Worm (Caenorhabditis elegans) whole organism, L4/young adult: ENCODE data around the gene C13A10.1.

ENCODE experiments used
- W03F9.2 ChIP-seq: fragments of 150-350 bp; optimal IDR thresholded peaks from 2 replicates; lab custom pipeline; 2014; ENCODE audit warnings: missing biosample characterization, missing genetic modification characterization
- dao-5 ChIP-seq: sonication (generic microtip); optimal IDR thresholded peaks from 2 replicates; lab custom pipeline; 2016; ENCODE audit warnings: missing genotype, missing genetic modification characterization, moderate library complexity, missing compliant biosample characterization
- him-1 ChIP-seq: sonication (generic microtip); optimal IDR thresholded peaks from 2 replicates; lab custom pipeline; 2016; ENCODE audit warnings: missing genotype, missing genetic modification reagents, missing genetic modification characterization, missing compliant biosample characterization

DNA sequence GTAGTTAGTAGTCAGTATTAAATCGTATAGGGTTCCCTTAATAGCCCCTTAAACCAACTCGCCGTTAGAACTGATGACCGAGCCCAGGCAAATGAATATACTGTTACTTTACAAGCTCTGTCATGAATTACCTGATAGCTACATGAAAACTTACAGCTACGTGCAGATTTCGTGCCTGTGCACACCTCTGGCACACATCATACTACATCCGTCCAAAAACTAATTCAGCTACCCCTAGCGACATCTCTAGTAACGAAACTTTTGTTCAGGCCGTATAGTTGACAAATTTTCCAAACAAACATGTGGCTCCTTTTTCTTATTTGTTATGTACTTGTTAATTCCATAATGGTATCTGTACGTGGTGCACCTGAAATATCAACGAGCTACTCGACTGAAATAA, 44.7 kb upstream of the C13A10.1 start, which contains the start of gene F54D12.1:
- no peak for TF ChIP-seq him-1 (tag; lab: Kevin White, UChicago)
- TF ChIP-seq dao-5, result no peak
- TF ChIP-seq W03F9.2 (tag; lab: Kevin White, UChicago), result no peak
